Fruit fly (Drosophila melanogaster) whole organism, wandering third instar larva: ENCODE results near the gene CG33120.

Experiments used
- CG9705 ChIP-seq: fragments of 200-800 bp; sonication (Bioruptor generic); optimal IDR thresholded peaks from 2 replicates; lab custom pipeline; 2018; ENCODE audit warnings: missing biosample characterization, mild to moderate bottlenecking, missing genetic modification characterization
- OdsH ChIP-seq: fragments of 200-800 bp; sonication (Bioruptor generic); optimal IDR thresholded peaks from 2 replicates; lab custom pipeline; 2016; ENCODE audit warnings: missing biosample characterization, mild to moderate bottlenecking, missing genetic modification characterization
- brk ChIP-seq: fragments of 200-800 bp; sonication (Bioruptor generic); optimal IDR thresholded peaks from 2 replicates; lab custom pipeline; 2016; ENCODE audit warnings: missing biosample characterization, mild to moderate bottlenecking, missing genetic modification characterization
- fru ChIP-seq: fragments of 200-800 bp; sonication (Bioruptor generic); optimal IDR thresholded peaks from 3 replicates; lab custom pipeline; 2016; ENCODE audit warnings: missing biosample characterization, mild to moderate bottlenecking, missing genetic modification characterization
- psq ChIP-seq: fragments of 200-800 bp; sonication (Bioruptor generic); optimal IDR thresholded peaks from 3 replicates; lab custom pipeline; 2017; ENCODE audit warnings: missing biosample characterization, mild to moderate bottlenecking, missing genetic modification characterization, moderate library complexity
- usp ChIP-seq: fragments of >200 bp; optimal IDR thresholded peaks from 2 replicates; lab custom pipeline; 2017; ENCODE audit warnings: missing biosample characterization, missing genetic modification characterization

dm6 chr2L:18857635-18858059, 13.3 kb upstream of the CG33120 start:
- TF ChIP-seq brk: no peak
- TF ChIP-seq CG9705 (GFP tag; lab: Kevin White, UChicago): peak; percentile 95
- TF ChIP-seq fru (GFP tag; lab: Kevin White, UChicago): peak; percentile 96
- TF ChIP-seq psq (GFP tag; lab: Kevin White, UChicago): peak; percentile 91
- TF ChIP-seq usp: no peak
- peak; percentile 95 for TF ChIP-seq OdsH
